Fruit fly (Drosophila melanogaster) whole organism, embryonic: ENCODE measurements around the gene CG7970.
A peak's percentile ranks its signal among the peaks of the same experiment; 100 is the strongest.

Source experiments
- Antp ChIP-seq: fragments of 200-800 bp; sonication (Bioruptor generic); optimal IDR thresholded peaks from 3 replicates; lab custom pipeline; 2016; ENCODE audit warnings: missing biosample characterization, missing genetic modification characterization
- B-H2 ChIP-seq: fragments of 200-800 bp; sonication (Bioruptor generic); optimal IDR thresholded peaks from 2 replicates; lab custom pipeline; 2018; ENCODE audit warnings: missing biosample characterization, mild to moderate bottlenecking, missing genetic modification characterization
- C15 ChIP-seq: fragments of 200-800 bp; sonication (Bioruptor generic); IDR thresholded peaks from 3 replicates; pipeline ENCODE4 v1.3.6; 2022; ENCODE audit warnings: missing biosample characterization, missing genetic modification characterization
- CG12071 ChIP-seq: fragments of 200-800 bp; sonication (Bioruptor generic); optimal IDR thresholded peaks from 3 replicates; lab custom pipeline; 2018; ENCODE audit warnings: missing biosample characterization, mild to moderate bottlenecking, missing genetic modification characterization
- CG12219 ChIP-seq: fragments of 200-800 bp; sonication (Bioruptor generic); optimal IDR thresholded peaks from 3 replicates; lab custom pipeline; 2018; ENCODE audit warnings: missing biosample characterization, mild to moderate bottlenecking, missing genetic modification characterization
- CG12299 ChIP-seq: fragments of 200-800 bp; sonication (Bioruptor generic); optimal IDR thresholded peaks from 2 replicates; lab custom pipeline; 2018; ENCODE audit warnings: missing biosample characterization, mild to moderate bottlenecking, missing genetic modification characterization
- CG1233 ChIP-seq: fragments of 200-800 bp; sonication (Bioruptor generic); optimal IDR thresholded peaks from 4 replicates; lab custom pipeline; 2018; ENCODE audit warnings: missing biosample characterization, mild to moderate bottlenecking, missing genetic modification characterization
- CG12391 ChIP-seq: fragments of 200-800 bp; sonication (Bioruptor generic); optimal IDR thresholded peaks from 3 replicates; lab custom pipeline; 2018; ENCODE audit warnings: missing biosample characterization, mild to moderate bottlenecking, missing genetic modification characterization, moderate library complexity
- CG1529 ChIP-seq: fragments of 200-800 bp; sonication (Bioruptor generic); optimal IDR thresholded peaks from 3 replicates; lab custom pipeline; 2018; ENCODE audit warnings: missing biosample characterization, missing genetic modification characterization
- CG16815 ChIP-seq: fragments of 200-800 bp; sonication (Bioruptor generic); optimal IDR thresholded peaks from 3 replicates; lab custom pipeline; 2017; ENCODE audit warnings: missing biosample characterization, mild to moderate bottlenecking, missing genetic modification characterization
- CG17328 ChIP-seq: fragments of 200-800 bp; sonication (Bioruptor generic); IDR thresholded peaks from 2 replicates; pipeline ENCODE4 v1.3.6; 2022; ENCODE audit warnings: missing biosample characterization, missing genetic modification characterization
- CG17385 ChIP-seq: fragments of 200-800 bp; sonication (Bioruptor generic); optimal IDR thresholded peaks from 3 replicates; lab custom pipeline; 2018; ENCODE audit warnings: missing biosample characterization, mild to moderate bottlenecking, missing genetic modification characterization
- CG17568 ChIP-seq: fragments of 200-800 bp; sonication (Bioruptor generic); optimal IDR thresholded peaks from 2 replicates; lab custom pipeline; 2018; ENCODE audit warnings: missing biosample characterization, mild to moderate bottlenecking, missing genetic modification characterization, moderate library complexity
- CG17802 ChIP-seq: fragments of 200-800 bp; sonication (Bioruptor generic); optimal IDR thresholded peaks from 2 replicates; lab custom pipeline; 2018; ENCODE audit warnings: missing biosample characterization, mild to moderate bottlenecking, missing genetic modification characterization, moderate library complexity
- CG31365 ChIP-seq: fragments of 200-800 bp; sonication (Bioruptor generic); optimal IDR thresholded peaks from 2 replicates; lab custom pipeline; 2018; ENCODE audit warnings: missing biosample characterization, mild to moderate bottlenecking, missing genetic modification characterization
- CG3407 ChIP-seq: fragments of 200-800 bp; sonication (Bioruptor generic); optimal IDR thresholded peaks from 2 replicates; lab custom pipeline; 2018; ENCODE audit warnings: missing biosample characterization, mild to moderate bottlenecking, missing genetic modification characterization
- CG3847 ChIP-seq: fragments of 200-800 bp; sonication (Bioruptor generic); IDR thresholded peaks from 2 replicates; pipeline ENCODE4 v1.3.6; 2022; ENCODE audit warnings: missing biosample characterization, missing genetic modification characterization
- CG6813 ChIP-seq: fragments of 200-800 bp; sonication (Bioruptor generic); optimal IDR thresholded peaks from 2 replicates; lab custom pipeline; 2017; ENCODE audit warnings: missing biosample characterization, missing genetic modification characterization, mild to moderate bottlenecking, moderate library complexity, missing genetic modification reagents
- CG7839 ChIP-seq: fragments of 200-800 bp; sonication (Bioruptor generic); optimal IDR thresholded peaks from 3 replicates; lab custom pipeline; 2018; ENCODE audit warnings: missing biosample characterization, mild to moderate bottlenecking, missing genetic modification characterization, moderate library complexity
- CG9876 ChIP-seq: fragments of 200-800 bp; sonication (Bioruptor generic); optimal IDR thresholded peaks from 2 replicates; lab custom pipeline; 2016; ENCODE audit warnings: missing biosample characterization, missing genetic modification characterization
- Dll ChIP-seq: fragments of 200-800 bp; sonication (Bioruptor generic); IDR thresholded peaks from 4 replicates; pipeline ENCODE4 v1.3.6; 2022; ENCODE audit warnings: missing biosample characterization, missing genetic modification characterization; ENCODE audit not compliant: partially characterized antibody
- HLH3B ChIP-seq: fragments of 200-800 bp; sonication (Bioruptor generic); IDR thresholded peaks from 2 replicates; pipeline ENCODE4 v1.3.6; 2022; ENCODE audit warnings: missing biosample characterization, missing genetic modification characterization
- Hey ChIP-seq: fragments of 200-800 bp; sonication (Bioruptor generic); optimal IDR thresholded peaks from 3 replicates; lab custom pipeline; 2018; ENCODE audit warnings: missing biosample characterization, mild to moderate bottlenecking, missing genetic modification characterization
- HmgD ChIP-seq: fragments of 200-800 bp; sonication (Bioruptor generic); optimal IDR thresholded peaks from 3 replicates; lab custom pipeline; 2016; ENCODE audit warnings: missing biosample characterization, missing genetic modification characterization
- Hmr ChIP-seq: fragments of 200-800 bp; sonication (Bioruptor generic); optimal IDR thresholded peaks from 3 replicates; lab custom pipeline; 2017; ENCODE audit warnings: mild to moderate bottlenecking, missing biosample characterization, missing genetic modification reagents, missing genetic modification characterization
- MTF-1 ChIP-seq: fragments of 200-800 bp; sonication (Bioruptor generic); optimal IDR thresholded peaks from 2 replicates; lab custom pipeline; 2018; ENCODE audit warnings: missing biosample characterization, mild to moderate bottlenecking, missing genetic modification characterization, borderline replicate concordance
- NC2β ChIP-seq: fragments of 200-800 bp; sonication (Bioruptor generic); optimal IDR thresholded peaks from 2 replicates; lab custom pipeline; 2016; ENCODE audit warnings: missing biosample characterization, missing genetic modification characterization
- Neu2 ChIP-seq: fragments of 200-800 bp; sonication (Bioruptor generic); optimal IDR thresholded peaks from 3 replicates; lab custom pipeline; 2016; ENCODE audit warnings: missing biosample characterization, missing genetic modification characterization, borderline replicate concordance
- Sox100B ChIP-seq: fragments of 200-800 bp; sonication (Bioruptor generic); optimal IDR thresholded peaks from 3 replicates; lab custom pipeline; 2018; ENCODE audit warnings: missing biosample characterization, mild to moderate bottlenecking, missing genetic modification characterization
- Ssrp ChIP-seq: fragments of 200-800 bp; sonication (Bioruptor generic); optimal IDR thresholded peaks from 2 replicates; lab custom pipeline; 2018; ENCODE audit warnings: missing biosample characterization, mild to moderate bottlenecking, missing genetic modification characterization, moderate library complexity
- ase ChIP-seq: fragments of 200-800 bp; sonication (Bioruptor generic); IDR thresholded peaks from 3 replicates; pipeline ENCODE4 v1.3.6; 2022; ENCODE audit warnings: missing biosample characterization, missing genetic modification characterization
- bab2 ChIP-seq: fragments of 200-800 bp; sonication (Bioruptor generic); optimal IDR thresholded peaks from 2 replicates; lab custom pipeline; 2016; ENCODE audit warnings: missing biosample characterization, missing genetic modification characterization
- crol ChIP-seq: fragments of 200-800 bp; sonication (Bioruptor generic); IDR thresholded peaks from 2 replicates; pipeline ENCODE4 v1.3.6; 2022; ENCODE audit warnings: missing biosample characterization, missing genetic modification characterization
- ems ChIP-seq: fragments of 200-800 bp; sonication (Bioruptor generic); optimal IDR thresholded peaks from 3 replicates; lab custom pipeline; 2016; ENCODE audit warnings: missing biosample characterization, missing genetic modification characterization
- fd64A ChIP-seq: fragments of 200-800 bp; sonication (Bioruptor generic); optimal IDR thresholded peaks from 3 replicates; lab custom pipeline; 2018; ENCODE audit warnings: missing biosample characterization, mild to moderate bottlenecking, missing genetic modification characterization
- kay ChIP-seq: fragments of 200-800 bp; sonication (Bioruptor generic); optimal IDR thresholded peaks from 2 replicates; lab custom pipeline; 2016; ENCODE audit warnings: missing biosample characterization, missing genetic modification characterization
- lov ChIP-seq, 2 experiments: fragments of 200-800 bp in 1 of 2; fragments of >200 bp in 1 of 2; sonication (Bioruptor generic) in 1 of 2; IDR thresholded peaks in 1 of 2; optimal IDR thresholded peaks in 1 of 2; 2 replicates in 1 of 2; 3 replicates in 1 of 2; pipeline versions ENCODE4 v1.3.6 to Lab custom; 2017 to 2022; ENCODE audit warnings: missing biosample characterization in 1 of 2, missing genetic modification characterization in 1 of 2
- mirr ChIP-seq: fragments of 200-800 bp; sonication (Bioruptor generic); optimal IDR thresholded peaks from 3 replicates; lab custom pipeline; 2018; ENCODE audit warnings: missing biosample characterization, mild to moderate bottlenecking, missing genetic modification characterization
- org-1 ChIP-seq: fragments of 200-800 bp; sonication (Bioruptor generic); optimal IDR thresholded peaks from 2 replicates; lab custom pipeline; 2017; ENCODE audit warnings: missing biosample characterization, missing genetic modification characterization
- pb ChIP-seq: fragments of 200-800 bp; sonication (Bioruptor generic); optimal IDR thresholded peaks from 3 replicates; lab custom pipeline; 2016; ENCODE audit warnings: missing biosample characterization, missing genetic modification characterization
- pho ChIP-seq: fragments of 200-800 bp; sonication (Bioruptor generic); optimal IDR thresholded peaks from 2 replicates; lab custom pipeline; 2016; ENCODE audit warnings: missing biosample characterization, missing genetic modification characterization
- phol ChIP-seq: fragments of 200-800 bp; sonication (Bioruptor generic); optimal IDR thresholded peaks from 3 replicates; lab custom pipeline; 2018; ENCODE audit warnings: missing biosample characterization, mild to moderate bottlenecking, missing genetic modification characterization, moderate library complexity
- pnt ChIP-seq: fragments of 200-800 bp; sonication (Bioruptor generic); optimal IDR thresholded peaks from 3 replicates; lab custom pipeline; 2016; ENCODE audit warnings: missing biosample characterization, missing genetic modification characterization
- row ChIP-seq: fragments of 200-800 bp; sonication (Bioruptor generic); IDR thresholded peaks from 3 replicates; pipeline ENCODE4 v1.3.6; 2022; ENCODE audit warnings: missing biosample characterization, missing genetic modification characterization
- seq ChIP-seq: fragments of 200-800 bp; sonication (Bioruptor generic); IDR thresholded peaks from 2 replicates; pipeline ENCODE4 v1.3.6; 2022; ENCODE audit warnings: missing biosample characterization, missing genetic modification characterization
- ttk ChIP-seq: fragments of 200-800 bp; sonication (Bioruptor generic); IDR thresholded peaks from 2 replicates; pipeline ENCODE4 v2.1.2; 2022; ENCODE audit warnings: missing biosample characterization, missing genetic modification characterization
- tx ChIP-seq: fragments of 200-800 bp; sonication (Bioruptor generic); optimal IDR thresholded peaks from 2 replicates; lab custom pipeline; 2016; ENCODE audit warnings: missing biosample characterization, missing genetic modification characterization
- unc-4 ChIP-seq: fragments of 200-800 bp; sonication (Bioruptor generic); IDR thresholded peaks from 2 replicates; pipeline ENCODE4 v1.3.6; 2022; ENCODE audit warnings: missing biosample characterization, missing genetic modification characterization; ENCODE audit not compliant: partially characterized antibody
- zfh1 ChIP-seq: fragments of 200-800 bp; sonication (Bioruptor generic); IDR thresholded peaks from 3 replicates; pipeline ENCODE4 v1.3.6; 2022; ENCODE audit warnings: missing biosample characterization, missing genetic modification characterization

The CG7970 gene

dm6 chr3L:1690727-1691413, 38.3 kb downstream of the CG7970 start (continued):
- TF ChIP-seq CG6813 (GFP tag; lab: Kevin White, UChicago) (peak; percentile 57), pnt (GFP tag; lab: Kevin White, UChicago) (peak; percentile 7), Dll (GFP tag; lab: Robert Waterston, UW) (no peak), HmgD (GFP tag; lab: Kevin White, UChicago) (no peak), HLH3B (GFP tag; lab: Robert Waterston, UW) (peak; percentile 18; the same call in 1 of the 2 replicates), CG12071 (GFP tag; lab: Kevin White, UChicago) (peak; percentile 70), NC2β (GFP tag; lab: Kevin White, UChicago) (no peak), CG3407 (GFP tag; lab: Kevin White, UChicago) (peak; percentile 57), phol (tag; lab: Kevin White, UChicago) (peak; percentile 54), CG12299 (tag; lab: Kevin White, UChicago) (no peak), row (GFP tag; lab: Robert Waterston, UW) (peak; percentile 52), tx (GFP tag; lab: Kevin White, UChicago) (no peak), pho (GFP tag; lab: Kevin White, UChicago) (no peak), pb (GFP tag; lab: Kevin White, UChicago) (no peak), CG17385 (no peak), lov (optimal IDR thresholded peaks at IDR 0.05; lab: Kevin White, UChicago) (no peak), lov (GFP tag; IDR thresholded peaks at IDR 0.05; lab: Robert Waterston, UW) (no peak), MTF-1 (GFP tag; lab: Kevin White, UChicago) (peak; percentile 62), B-H2 (no peak), fd64A (GFP tag; lab: Kevin White, UChicago) (peak; percentile 61), CG17802 (tag; lab: Kevin White, UChicago) (no peak), mirr (GFP tag; lab: Kevin White, UChicago) (peak; percentile 17), C15 (GFP tag; lab: Robert Waterston, UW) (no peak), Antp (GFP tag; lab: Kevin White, UChicago) (peak; percentile 40), CG7839 (tag; lab: Kevin White, UChicago) (peak; percentile 60), ems (GFP tag; lab: Kevin White, UChicago) (no peak), Sox100B (GFP tag; lab: Kevin White, UChicago) (peak; percentile 36), CG12391 (tag; lab: Kevin White, UChicago) (peak; percentile 27), seq (GFP tag; lab: Robert Waterston, UW) (peak; percentile 50; the same call in 1 of the 2 replicates), org-1 (GFP tag; lab: Kevin White, UChicago) (peak; percentile 28), CG31365 (tag; lab: Kevin White, UChicago) (peak; percentile 15), crol (peak; percentile 44), CG17328 (GFP tag; lab: Robert Waterston, UW) (peak; percentile 50), Hey (no peak), Hmr (GFP tag; lab: Kevin White, UChicago) (peak; percentile 21), CG1529 (GFP tag; lab: Kevin White, UChicago) (peak; percentile 11), CG9876 (GFP tag; lab: Kevin White, UChicago) (no peak), CG16815 (peak; percentile 11), Ssrp (tag; lab: Kevin White, UChicago) (peak; percentile 26), unc-4 (GFP tag; lab: Robert Waterston, UW) (no peak), bab2 (GFP tag; lab: Kevin White, UChicago) (peak; percentile 28), Neu2 (GFP tag; lab: Kevin White, UChicago) (no peak), kay (GFP tag; lab: Kevin White, UChicago) (peak; percentile 9), ase (peak; percentile 20; the same call in 1 of the 3 replicates), ttk (GFP tag; lab: Robert Waterston, UW) (peak; percentile 56; the same call in 1 of the 2 replicates), CG1233 (no peak), CG12219 (GFP tag; lab: Kevin White, UChicago) (peak; percentile 7), CG17568 (GFP tag; lab: Kevin White, UChicago) (no peak), CG3847 (GFP tag; lab: Robert Waterston, UW) (0 out of 2 replicates have a peak, but pooled peaks have one; percentile 1), zfh1 (GFP tag; lab: Robert Waterston, UW) (peak; percentile 59)
